Fruit fly (Drosophila melanogaster): ENCODE measurements around the gene LSm-4.

Gene LSm-4

DNA sequence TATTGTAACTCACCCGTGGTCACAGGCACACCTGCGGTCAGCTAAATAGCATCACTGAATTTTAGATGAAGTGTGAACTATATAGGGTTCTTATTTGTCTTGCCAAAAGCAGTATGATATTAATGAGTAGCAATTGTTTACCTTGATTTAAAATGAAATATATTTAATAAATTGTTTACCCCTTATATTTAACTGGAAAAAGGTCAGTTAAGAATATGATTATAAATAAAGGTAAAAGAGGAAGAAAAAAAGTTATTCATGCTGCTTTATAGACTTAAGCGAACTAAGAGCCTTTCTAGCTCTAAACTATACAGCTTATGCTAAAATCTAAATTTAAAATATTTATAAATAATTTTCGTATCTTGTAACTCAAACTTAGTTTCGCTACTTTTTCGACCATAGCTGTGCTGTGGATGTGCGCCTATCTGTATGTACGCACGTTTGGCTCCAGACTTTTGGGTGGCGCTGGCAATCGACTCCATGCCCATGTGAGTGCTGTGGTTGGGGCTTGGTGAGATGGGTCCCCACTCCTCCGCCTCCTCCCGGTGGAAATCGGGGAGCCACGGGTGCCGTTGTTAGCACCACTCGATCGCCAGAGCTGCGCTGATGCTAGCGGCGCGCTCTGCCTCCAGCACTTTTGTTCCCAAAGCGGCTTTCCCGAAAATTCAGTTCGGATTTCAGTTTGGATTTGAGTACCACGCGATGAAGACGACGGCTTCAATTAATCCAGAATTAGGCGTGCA lies 37.2 kb upstream of the LSm-4 start, which contains the start of gene loh (continued):
- no peak for TF ChIP-seq CG13287 (GFP tag; IDR thresholded peaks at IDR 0.05; ENCODE audit: partially characterized antibody)
- TF ChIP-seq tup (GFP tag; optimal IDR thresholded peaks at IDR 0.05): no peak
- TF ChIP-seq ash1 (GFP tag; optimal IDR thresholded peaks at IDR 0.05): no peak
- peak; percentile 73 for TF ChIP-seq CoRest (tag; optimal IDR thresholded peaks at IDR 0.05)
- no peak for TF ChIP-seq CG2199 (GFP tag; IDR thresholded peaks at IDR 0.05)
- TF ChIP-seq bigmax (GFP tag; optimal IDR thresholded peaks at IDR 0.05): no peak
- TF ChIP-seq unc-4 (GFP tag; IDR thresholded peaks at IDR 0.05; ENCODE audit: partially characterized antibody): no peak
- TF ChIP-seq grau (tag; optimal IDR thresholded peaks at IDR 0.05): peak; percentile 72
- no peak for TF ChIP-seq CG8478 (optimal IDR thresholded peaks at IDR 0.05)
- TF ChIP-seq MBD-R2 (GFP tag; IDR thresholded peaks at IDR 0.05): no peak
- no peak for TF ChIP-seq CG8944 (GFP tag; optimal IDR thresholded peaks at IDR 0.05)
- TF ChIP-seq Trl (optimal IDR thresholded peaks at IDR 0.05): no peak
- TF ChIP-seq Trl (GFP tag; optimal IDR thresholded peaks at IDR 0.05): no peak
- TF ChIP-seq Sry-δ (GFP tag; optimal IDR thresholded peaks at IDR 0.05): no peak
- no peak for TF ChIP-seq CG12236 (GFP tag; optimal IDR thresholded peaks at IDR 0.05)
- no peak for TF ChIP-seq pzg (GFP tag; optimal IDR thresholded peaks at IDR 0.05)
- peak; percentile 73 for TF ChIP-seq CG13424 (tag; optimal IDR thresholded peaks at IDR 0.05)
- no peak for TF ChIP-seq abd-A (tag; optimal IDR thresholded peaks at IDR 0.05)
- TF ChIP-seq HLH3B (GFP tag; IDR thresholded peaks at IDR 0.05): 0 out of 2 replicates have a peak, but pooled peaks have one; percentile 45
- TF ChIP-seq D (optimal IDR thresholded peaks at IDR 0.05): no peak
- TF ChIP-seq D (GFP tag; optimal IDR thresholded peaks at IDR 0.05): peak; percentile 74
- no peak for TF ChIP-seq pita (GFP tag; optimal IDR thresholded peaks at IDR 0.05)
- no peak; the same call in 2 of the 3 replicates for TF ChIP-seq so (GFP tag; IDR thresholded peaks at IDR 0.05)
- TF ChIP-seq Hr3 (GFP tag; optimal IDR thresholded peaks at IDR 0.05): peak; percentile 53
- no peak for TF ChIP-seq CG34376 (GFP tag; optimal IDR thresholded peaks at IDR 0.05)
- peak; percentile 64 for TF ChIP-seq dmrt99B (tag; optimal IDR thresholded peaks at IDR 0.05)
- TF ChIP-seq ewg (GFP tag; optimal IDR thresholded peaks at IDR 0.05): peak; percentile 50
- no peak for TF ChIP-seq pros (GFP tag; optimal IDR thresholded peaks at IDR 0.05)
- TF ChIP-seq gsb (GFP tag; IDR thresholded peaks at IDR 0.05): no peak
- no peak for TF ChIP-seq H2.0 (GFP tag; IDR thresholded peaks at IDR 0.05)
- no peak for TF ChIP-seq CG32767 (GFP tag; IDR thresholded peaks at IDR 0.05)
- TF ChIP-seq Dad (GFP tag; optimal IDR thresholded peaks at IDR 0.05): no peak
- TF ChIP-seq CG10462 (GFP tag; optimal IDR thresholded peaks at IDR 0.05): no peak
- TF ChIP-seq Hmr (GFP tag; optimal IDR thresholded peaks at IDR 0.05): no peak
- TF ChIP-seq CG32772 (GFP tag; IDR thresholded peaks at IDR 0.05): no peak; the same call in 1 of the 2 replicates
- peak; percentile 32 for TF ChIP-seq CG13775 (GFP tag; optimal IDR thresholded peaks at IDR 0.05)
- TF ChIP-seq maf-S (GFP tag; optimal IDR thresholded peaks at IDR 0.05): no peak
- TF ChIP-seq CG4360 (GFP tag; IDR thresholded peaks at IDR 0.05): no peak

DNA sequence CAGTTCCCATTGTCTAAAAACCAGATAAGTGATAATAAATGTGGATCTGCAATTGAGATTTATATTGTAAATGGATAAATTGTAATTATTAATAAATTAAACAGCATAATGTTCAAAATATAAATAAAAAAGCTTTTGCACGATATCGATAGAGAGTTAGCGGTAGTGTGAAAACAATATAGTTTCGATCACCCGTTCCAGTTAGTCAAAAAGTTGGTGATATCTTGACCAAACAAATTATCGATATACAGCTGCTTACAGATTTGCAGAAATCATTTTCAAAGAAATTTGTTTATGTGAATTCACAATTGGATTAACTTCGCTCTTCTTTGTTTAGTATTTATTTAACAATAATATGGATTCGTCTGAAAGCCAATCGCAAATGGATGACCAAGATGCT lies 34.2 kb upstream of the LSm-4 start, which contains the start of gene Nse4:
Gene Nse4, plus strand, starts transcription at position 267 of the 400 bp plus-strand sequence.
- TF ChIP-seq CG7839 (tag; optimal IDR thresholded peaks at IDR 0.05) (no peak), CG6175 (GFP tag; IDR thresholded peaks at IDR 0.05) (no peak), sima (GFP tag; optimal IDR thresholded peaks at IDR 0.05) (no peak), CG2116 (GFP tag; optimal IDR thresholded peaks at IDR 0.05) (peak; percentile 69), HHEX (GFP tag; optimal IDR thresholded peaks at IDR 0.05) (no peak), cwo (GFP tag; optimal IDR thresholded peaks at IDR 0.05) (no peak), zen2 (GFP tag; IDR thresholded peaks at IDR 0.05; ENCODE audit: partially characterized antibody) (peak; percentile 77), Meics (GFP tag; optimal IDR thresholded peaks at IDR 0.05) (no peak), ind (GFP tag; optimal IDR thresholded peaks at IDR 0.05) (no peak), MBD-R2 (GFP tag; IDR thresholded peaks at IDR 0.05) (peak; percentile 69), CHES-1-like (GFP tag; optimal IDR thresholded peaks at IDR 0.05) (no peak), ara (GFP tag; IDR thresholded peaks at IDR 0.05) (no peak), Myb (GFP tag; optimal IDR thresholded peaks at IDR 0.05) (peak; percentile 4), CG9817 (tag; optimal IDR thresholded peaks at IDR 0.05) (no peak), CG18011 (GFP tag; optimal IDR thresholded peaks at IDR 0.05) (no peak), CG1233 (GFP tag; optimal IDR thresholded peaks at IDR 0.05) (no peak)

Data from whole organism, embryonic.